Worm (Caenorhabditis elegans): ENCODE measurements around the gene B0285.3.

DNA sequence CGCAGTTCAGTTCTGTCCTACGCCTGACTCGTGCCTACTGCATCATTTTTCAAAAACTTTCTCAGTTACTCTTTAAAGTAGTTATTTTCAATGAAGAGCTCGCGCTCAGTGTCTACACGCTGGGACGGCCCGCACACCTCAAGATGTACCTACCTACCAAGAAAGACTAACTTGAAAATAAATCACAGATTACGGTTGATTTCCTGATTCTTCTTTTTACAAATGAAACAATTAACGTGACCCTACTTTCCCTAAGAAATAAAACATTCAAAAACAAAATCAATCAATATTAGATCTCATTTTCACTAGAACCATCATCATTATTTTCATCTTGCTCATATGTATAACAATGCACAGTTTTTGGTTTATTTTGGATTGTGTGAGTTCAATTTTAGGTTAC is 21.7 kb downstream of the B0285.3 start, which contains the start of gene H38K22.7:
- TF ChIP-seq nhr-237 (tag; optimal IDR thresholded peaks at IDR 0.05), result no peak
- no peak for TF ChIP-seq T26A8.4 (GFP tag; IDR thresholded peaks at IDR 0.05)
- no peak for TF ChIP-seq egl-27 (tag; optimal IDR thresholded peaks at IDR 0.05)
- no peak for TF ChIP-seq pqm-1 (tag; optimal IDR thresholded peaks at IDR 0.05)
- no peak for TF ChIP-seq lin-39 (tag; optimal IDR thresholded peaks at IDR 0.05)

Data from whole organism, L4 larva.